Worm (Caenorhabditis elegans) whole organism, L3 larva: ENCODE measurements around the gene tomm-22.

ENCODE experiments used
- ZK546.5 ChIP-seq: sonication (generic microtip); optimal IDR thresholded peaks from 2 replicates; lab custom pipeline; 2017; ENCODE audit warnings: missing biosample characterization, missing genetic modification characterization
- ama-1 ChIP-seq: fragments of 150-350 bp; optimal IDR thresholded peaks from 2 replicates; lab custom pipeline; 2018
- elt-1 ChIP-seq: fragments of 150-350 bp; optimal IDR thresholded peaks from 2 replicates; lab custom pipeline; 2014; ENCODE audit warnings: missing biosample characterization, missing genetic modification characterization
- elt-2 ChIP-seq: sonication (generic microtip); optimal IDR thresholded peaks from 2 replicates; lab custom pipeline; 2016; ENCODE audit warnings: missing genetic modification reagents, mild to moderate bottlenecking, missing genetic modification characterization, missing compliant biosample characterization
- fkh-10 ChIP-seq: sonication (generic microtip); optimal IDR thresholded peaks from 2 replicates; lab custom pipeline; 2017; ENCODE audit warnings: missing biosample characterization, missing genetic modification reagents, missing genetic modification characterization
- nhr-237 ChIP-seq: fragments of 150-350 bp; optimal IDR thresholded peaks from 2 replicates; lab custom pipeline; 2014; ENCODE audit warnings: missing biosample characterization, missing genetic modification characterization
- nhr-77 ChIP-seq: fragments of 150-350 bp; optimal IDR thresholded peaks from 2 replicates; lab custom pipeline; 2014; ENCODE audit warnings: missing biosample characterization, missing genetic modification characterization
- pqm-1 ChIP-seq: fragments of 150-350 bp; optimal IDR thresholded peaks from 2 replicates; lab custom pipeline; 2017; ENCODE audit warnings: missing biosample characterization, missing genetic modification characterization, inconsistent platforms
- unc-39 ChIP-seq: sonication (generic microtip); optimal IDR thresholded peaks from 4 replicates; lab custom pipeline; 2017; ENCODE audit warnings: missing biosample characterization, missing genetic modification characterization

- TF ChIP-seq elt-2 (no peak), ama-1 (lab: Kevin White, UChicago) (no peak), fkh-10 (GFP tag; lab: Kevin White, UChicago) (no peak), elt-1 (tag; lab: Kevin White, UChicago) (peak; percentile 70), ZK546.5 (tag; lab: Kevin White, UChicago) (no peak), pqm-1 (tag; lab: Kevin White, UChicago) (no peak), unc-39 (tag; lab: Kevin White, UChicago) (no peak), nhr-237 (tag; lab: Kevin White, UChicago) (no peak), nhr-77 (tag; lab: Kevin White, UChicago) (no peak)
Observed at ce11 chrII:511968-512367, 41.7 kb upstream of the tomm-22 start.
